Worm (Caenorhabditis elegans): Measurements from ENCODE around the gene W03C9.8.

- TF ChIP-seq T23F11.4 (GFP tag; optimal IDR thresholded peaks at IDR 0.05) = no peak
- no peak for TF ChIP-seq ama-1 (optimal IDR thresholded peaks at IDR 0.05)
- no peak for TF ChIP-seq gmeb-2 (tag; optimal IDR thresholded peaks at IDR 0.05)
- TF ChIP-seq elt-2 (tag; optimal IDR thresholded peaks at IDR 0.05) = no peak
- TF ChIP-seq nhr-11 (tag; optimal IDR thresholded peaks at IDR 0.05) = no peak
- TF ChIP-seq dmd-4 (tag; optimal IDR thresholded peaks at IDR 0.05; ENCODE audit: borderline replicate concordance) = no peak
- TF ChIP-seq ttx-3 (tag; optimal IDR thresholded peaks at IDR 0.05) = no peak
- TF ChIP-seq ets-4 (tag; optimal IDR thresholded peaks at IDR 0.05) = no peak
- TF ChIP-seq fax-1 (tag; optimal IDR thresholded peaks at IDR 0.05) = no peak
- TF ChIP-seq nfya-1 (tag; optimal IDR thresholded peaks at IDR 0.05) = no peak
- no peak for TF ChIP-seq tbx-7 (tag; optimal IDR thresholded peaks at IDR 0.05)
- TF ChIP-seq sdc-2 (tag; optimal IDR thresholded peaks at IDR 0.05) = no peak
- no peak for TF ChIP-seq sox-4 (tag; optimal IDR thresholded peaks at IDR 0.05)
- no peak for TF ChIP-seq fkh-10 (GFP tag; optimal IDR thresholded peaks at IDR 0.05)
These were observed 19.8 kb upstream of the W03C9.8 start for ce11 chrII:11928752-11929151.
